Fruit fly (Drosophila melanogaster) whole organism, wandering third instar larva: Measurements from ENCODE around the gene Takl1.

Experiments
- CrebA ChIP-seq: fragments of 200-800 bp; sonication (Bioruptor generic); optimal IDR thresholded peaks from 2 replicates; lab custom pipeline; 2016; ENCODE audit warnings: missing biosample characterization, mild to moderate bottlenecking, missing genetic modification characterization, borderline replicate concordance
- Vsx2 ChIP-seq: fragments of 200-300, 225-300 bp; sonication (Bioruptor generic); optimal IDR thresholded peaks from 2 replicates; lab custom pipeline; 2018; ENCODE audit warnings: missing biosample characterization, missing genetic modification characterization; ENCODE audit not compliant: partially characterized antibody
- dl ChIP-seq, 2 experiments: fragments of 175-275, 200-275 bp in 1 of 2; fragments of 200-275 bp in 1 of 2; sonication (Bioruptor generic); optimal IDR thresholded peaks; lab custom pipeline; 2018; ENCODE audit warnings: mild to moderate bottlenecking in 2 of 2, missing biosample characterization in 2 of 2, missing genetic modification characterization in 2 of 2, moderate library complexity in 2 of 2; ENCODE audit not compliant: partially characterized antibody in 2 of 2, insufficient read depth in 1 of 2
- lola ChIP-seq: fragments of >200 bp; optimal IDR thresholded peaks from 2 replicates; lab custom pipeline; 2017; ENCODE audit warnings: missing biosample characterization, missing genetic modification characterization

DNA sequence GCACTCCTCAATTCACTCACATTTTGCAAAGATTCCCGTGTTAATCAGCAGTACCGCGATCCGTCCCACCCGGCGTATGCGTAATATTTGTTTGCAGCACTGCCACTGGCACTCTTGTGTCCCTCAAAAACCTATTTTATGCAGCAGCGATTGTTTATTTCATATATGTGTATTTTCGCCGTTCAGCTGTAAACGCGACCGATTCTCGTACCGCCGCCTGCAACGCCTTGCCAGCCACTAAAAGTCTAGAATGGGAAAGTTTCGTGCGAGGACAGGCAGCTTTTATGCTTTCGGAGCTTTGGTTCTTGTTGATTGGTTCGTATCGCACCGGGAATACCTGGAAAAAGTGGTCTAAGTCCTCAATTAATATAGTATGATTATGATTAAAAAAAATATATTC, 46.3 kb upstream of the Takl1 start, which contains the start of gene CG17270:
- TF ChIP-seq Vsx2 (GFP tag; lab: Kevin White, UChicago) (no peak), dl (GFP tag; optimal IDR thresholded peaks at IDR 0.05; lab: Kevin White, UChicago; ENCODE audit: insufficient read depth in 1 of 2, partially characterized antibody in 2 of 2) (no peak), CrebA (GFP tag; lab: Kevin White, UChicago) (no peak), lola (GFP tag; lab: Kevin White, UChicago) (no peak)
